Worm (Caenorhabditis elegans): ENCODE results near the gene rod-1.

rod-1 gene

ce11 chrIV:7499302-7499701 is 21.1 kb downstream of the rod-1 start:
- no peak for TF ChIP-seq tab-1 (GFP tag; IDR thresholded peaks at IDR 0.05)
- TF ChIP-seq T22C8.4 (GFP tag; IDR thresholded peaks at IDR 0.05) = no peak
- no peak for TF ChIP-seq ref-1 (GFP tag; conservative IDR thresholded peaks at IDR 0.05)
- TF ChIP-seq klf-2 (GFP tag; conservative IDR thresholded peaks at IDR 0.05) = no peak
- no peak for TF ChIP-seq med-1 (GFP tag; optimal IDR thresholded peaks at IDR 0.05; ENCODE audit: insufficient read depth)
- TF ChIP-seq ztf-23 (GFP tag; IDR thresholded peaks at IDR 0.05) = no peak
- no peak for TF ChIP-seq ztf-29 (GFP tag; IDR thresholded peaks at IDR 0.05)
- TF ChIP-seq flt-1 (GFP tag; IDR thresholded peaks at IDR 0.05) = no peak
- no peak for TF ChIP-seq cog-1 (tag; optimal IDR thresholded peaks at IDR 0.05)

- TF ChIP-seq cog-1 (tag; optimal IDR thresholded peaks at IDR 0.05) (no peak), T22C8.4 (GFP tag; IDR thresholded peaks at IDR 0.05) (no peak), klf-2 (GFP tag; conservative IDR thresholded peaks at IDR 0.05) (no peak), tab-1 (GFP tag; IDR thresholded peaks at IDR 0.05) (no peak), ref-1 (GFP tag; conservative IDR thresholded peaks at IDR 0.05) (no peak), ztf-29 (GFP tag; IDR thresholded peaks at IDR 0.05) (no peak), med-1 (GFP tag; optimal IDR thresholded peaks at IDR 0.05; ENCODE audit: insufficient read depth) (no peak), ztf-23 (GFP tag; IDR thresholded peaks at IDR 0.05) (no peak), flt-1 (GFP tag; IDR thresholded peaks at IDR 0.05) (no peak)
Observed at ce11 chrIV:7500924-7501323, 22.7 kb downstream of the rod-1 start.

ce11 chrIV:7501337-7501736 is 23.1 kb downstream of the rod-1 start, which contains the start of gene F55G1.15:
Gene F55G1.15, minus strand, starts transcription at chrIV:7501437.
- no peak for TF ChIP-seq ref-1 (GFP tag; conservative IDR thresholded peaks at IDR 0.05)
- TF ChIP-seq med-1 (GFP tag; optimal IDR thresholded peaks at IDR 0.05; ENCODE audit: insufficient read depth) = no peak
- no peak for TF ChIP-seq ztf-23 (GFP tag; IDR thresholded peaks at IDR 0.05)
- no peak for TF ChIP-seq cog-1 (tag; optimal IDR thresholded peaks at IDR 0.05)
- TF ChIP-seq ztf-29 (GFP tag; IDR thresholded peaks at IDR 0.05) = no peak
- no peak for TF ChIP-seq klf-2 (GFP tag; conservative IDR thresholded peaks at IDR 0.05)
- no peak for TF ChIP-seq flt-1 (GFP tag; IDR thresholded peaks at IDR 0.05)
- no peak for TF ChIP-seq tab-1 (GFP tag; IDR thresholded peaks at IDR 0.05)
- no peak for TF ChIP-seq T22C8.4 (GFP tag; IDR thresholded peaks at IDR 0.05)

ce11 chrIV:7503322-7503721 is 25.1 kb downstream of the rod-1 start, which contains the start of gene glt-6:
Gene glt-6, plus strand, starts transcription at chrIV:7503622.
- TF ChIP-seq med-1 (GFP tag; optimal IDR thresholded peaks at IDR 0.05; ENCODE audit: insufficient read depth) = no peak
- TF ChIP-seq ztf-29 (GFP tag; IDR thresholded peaks at IDR 0.05) = no peak

ce11 chrIV:7505866-7506488 is 27.7 kb downstream of the rod-1 start:
- no peak for TF ChIP-seq cog-1 (tag; optimal IDR thresholded peaks at IDR 0.05)
- TF ChIP-seq klf-2 (GFP tag; conservative IDR thresholded peaks at IDR 0.05) = no peak
- no peak for TF ChIP-seq ztf-29 (GFP tag; IDR thresholded peaks at IDR 0.05)
- no peak for TF ChIP-seq ztf-23 (GFP tag; IDR thresholded peaks at IDR 0.05)
- TF ChIP-seq tab-1 (GFP tag; IDR thresholded peaks at IDR 0.05) = no peak
- TF ChIP-seq med-1 (GFP tag; optimal IDR thresholded peaks at IDR 0.05; ENCODE audit: insufficient read depth) = no peak
- TF ChIP-seq flt-1 (GFP tag; IDR thresholded peaks at IDR 0.05) = no peak
- TF ChIP-seq ref-1 (GFP tag; conservative IDR thresholded peaks at IDR 0.05) = no peak
- TF ChIP-seq T22C8.4 (GFP tag; IDR thresholded peaks at IDR 0.05) = no peak

- no peak for TF ChIP-seq cog-1 (tag; optimal IDR thresholded peaks at IDR 0.05)
- no peak for TF ChIP-seq klf-2 (GFP tag; conservative IDR thresholded peaks at IDR 0.05)
- no peak for TF ChIP-seq ztf-29 (GFP tag; IDR thresholded peaks at IDR 0.05)
- no peak for TF ChIP-seq ref-1 (GFP tag; conservative IDR thresholded peaks at IDR 0.05)
- no peak for TF ChIP-seq T22C8.4 (GFP tag; IDR thresholded peaks at IDR 0.05)
- TF ChIP-seq med-1 (GFP tag; optimal IDR thresholded peaks at IDR 0.05; ENCODE audit: insufficient read depth) = no peak
- TF ChIP-seq flt-1 (GFP tag; IDR thresholded peaks at IDR 0.05) = no peak
- no peak for TF ChIP-seq ztf-23 (GFP tag; IDR thresholded peaks at IDR 0.05)
- no peak for TF ChIP-seq tab-1 (GFP tag; IDR thresholded peaks at IDR 0.05)
Observed at ce11 chrIV:7506711-7507110, 28.5 kb downstream of the rod-1 start.

ce11 chrIV:7507305-7507704 is 29.1 kb downstream of the rod-1 start:
- TF ChIP-seq klf-2 (GFP tag; conservative IDR thresholded peaks at IDR 0.05) (no peak), flt-1 (GFP tag; IDR thresholded peaks at IDR 0.05) (no peak), ztf-29 (GFP tag; IDR thresholded peaks at IDR 0.05) (no peak), tab-1 (GFP tag; IDR thresholded peaks at IDR 0.05) (no peak), cog-1 (tag; optimal IDR thresholded peaks at IDR 0.05) (no peak), ztf-23 (GFP tag; IDR thresholded peaks at IDR 0.05) (no peak), T22C8.4 (GFP tag; IDR thresholded peaks at IDR 0.05) (no peak), ref-1 (GFP tag; conservative IDR thresholded peaks at IDR 0.05) (no peak), med-1 (GFP tag; optimal IDR thresholded peaks at IDR 0.05; ENCODE audit: insufficient read depth) (no peak)

ce11 chrIV:7507841-7508509 is 29.7 kb downstream of the rod-1 start, which contains the start of the genes vdac-1 and R05G6.5:
Gene vdac-1, minus strand, starts transcription at chrIV:7507891.
Gene R05G6.5, plus strand, starts transcription at chrIV:7508367.
- TF ChIP-seq cog-1 (tag; optimal IDR thresholded peaks at IDR 0.05) (no peak), flt-1 (GFP tag; IDR thresholded peaks at IDR 0.05) (0 out of 2 replicates have a peak, but pooled peaks have one; percentile 54)

ce11 chrIV:7508850-7509249 is 30.6 kb downstream of the rod-1 start:
- TF ChIP-seq klf-2 (GFP tag; conservative IDR thresholded peaks at IDR 0.05) (no peak), ref-1 (GFP tag; conservative IDR thresholded peaks at IDR 0.05) (no peak), ztf-23 (GFP tag; IDR thresholded peaks at IDR 0.05) (no peak), T22C8.4 (GFP tag; IDR thresholded peaks at IDR 0.05) (no peak), cog-1 (tag; optimal IDR thresholded peaks at IDR 0.05) (no peak), med-1 (GFP tag; optimal IDR thresholded peaks at IDR 0.05; ENCODE audit: insufficient read depth) (no peak), ztf-29 (GFP tag; IDR thresholded peaks at IDR 0.05) (no peak)

- TF ChIP-seq ref-1 (GFP tag; conservative IDR thresholded peaks at IDR 0.05) (no peak), tab-1 (GFP tag; IDR thresholded peaks at IDR 0.05) (no peak), cog-1 (tag; optimal IDR thresholded peaks at IDR 0.05) (no peak), flt-1 (GFP tag; IDR thresholded peaks at IDR 0.05) (no peak), T22C8.4 (GFP tag; IDR thresholded peaks at IDR 0.05) (no peak), ztf-29 (GFP tag; IDR thresholded peaks at IDR 0.05) (no peak)
Observed at ce11 chrIV:7510829-7511228, 32.6 kb downstream of the rod-1 start.

Measured in whole organism, midembryonic.